Fruit fly (Drosophila melanogaster) whole organism, embryonic: Measurements from ENCODE around the gene CG31121.
A peak's percentile ranks its signal among the peaks of the same experiment; 100 is the strongest.

Experiments used
- Atf-2 ChIP-seq: fragments of 200-800 bp; sonication (Bioruptor generic); optimal IDR thresholded peaks from 2 replicates; lab custom pipeline; 2016; ENCODE audit warnings: missing biosample characterization, missing genetic modification characterization
- CG13287 ChIP-seq: fragments of 200-800 bp; sonication (Bioruptor generic); IDR thresholded peaks from 2 replicates; pipeline ENCODE4 v1.3.6; 2022; ENCODE audit warnings: missing biosample characterization, missing genetic modification characterization; ENCODE audit not compliant: partially characterized antibody
- CG15696 ChIP-seq: fragments of 200-800 bp; sonication (Bioruptor generic); optimal IDR thresholded peaks from 2 replicates; lab custom pipeline; 2019; ENCODE audit warnings: missing biosample characterization, mild to moderate bottlenecking, missing genetic modification characterization, moderate library complexity
- CG1603 ChIP-seq: fragments of 200-800 bp; sonication (Bioruptor generic); optimal IDR thresholded peaks from 2 replicates; lab custom pipeline; 2019; ENCODE audit warnings: missing biosample characterization, mild to moderate bottlenecking, missing genetic modification characterization, moderate library complexity
- CG17186 ChIP-seq: fragments of 200-800 bp; sonication (Bioruptor generic); optimal IDR thresholded peaks from 3 replicates; lab custom pipeline; 2017; ENCODE audit warnings: missing biosample characterization, missing genetic modification reagents, missing genetic modification characterization
- CG17612 ChIP-seq: fragments of 200-800 bp; sonication (Bioruptor generic); IDR thresholded peaks from 2 replicates; pipeline ENCODE4 v1.3.6; 2022; ENCODE audit warnings: missing biosample characterization, missing genetic modification characterization
- CG2120 ChIP-seq: fragments of 200-800 bp; sonication (Bioruptor generic); optimal IDR thresholded peaks from 3 replicates; lab custom pipeline; 2016; ENCODE audit warnings: missing biosample characterization, missing genetic modification characterization
- CG2202 ChIP-seq: fragments of 200-800 bp; sonication (Bioruptor generic); optimal IDR thresholded peaks from 2 replicates; lab custom pipeline; 2018; ENCODE audit warnings: missing biosample characterization, mild to moderate bottlenecking, missing genetic modification characterization
- CG2678 ChIP-seq: fragments of 200-800 bp; sonication (Bioruptor generic); optimal IDR thresholded peaks from 3 replicates; lab custom pipeline; 2019; ENCODE audit warnings: missing biosample characterization, mild to moderate bottlenecking, missing genetic modification characterization, moderate library complexity
- CG2889 ChIP-seq: fragments of 200-800 bp; sonication (Bioruptor generic); IDR thresholded peaks from 3 replicates; pipeline ENCODE4 v1.3.6; 2022; ENCODE audit warnings: missing biosample characterization, missing genetic modification characterization
- CG31224 ChIP-seq: fragments of 200-800 bp; sonication (Bioruptor generic); IDR thresholded peaks from 2 replicates; pipeline ENCODE4 v1.3.6; 2022; ENCODE audit warnings: missing biosample characterization, missing genetic modification characterization
- CG31365 ChIP-seq: fragments of 200-800 bp; sonication (Bioruptor generic); optimal IDR thresholded peaks from 2 replicates; lab custom pipeline; 2018; ENCODE audit warnings: missing biosample characterization, mild to moderate bottlenecking, missing genetic modification characterization
- CG34376 ChIP-seq: fragments of 200-800 bp; sonication (Bioruptor generic); optimal IDR thresholded peaks from 2 replicates; lab custom pipeline; 2018; ENCODE audit warnings: missing biosample characterization, mild to moderate bottlenecking, missing genetic modification characterization
- CG3726 ChIP-seq: fragments of 200-800 bp; sonication (Bioruptor generic); IDR thresholded peaks from 3 replicates; pipeline ENCODE4, ENCODE4 v1.3.6; 2022; ENCODE audit warnings: missing biosample characterization, missing genetic modification characterization
- CG8089 ChIP-seq: fragments of 200-800 bp; sonication (Bioruptor generic); optimal IDR thresholded peaks from 3 replicates; lab custom pipeline; 2016; ENCODE audit warnings: missing biosample characterization, missing genetic modification characterization
- CG8290 ChIP-seq, 3 experiments: fragments of 200-800 bp; sonication (Bioruptor generic); optimal IDR thresholded peaks; 2 replicates each; lab custom pipeline; 2016 to 2019; ENCODE audit warnings: missing biosample characterization in 3 of 3, missing genetic modification characterization in 3 of 3, mild to moderate bottlenecking in 2 of 3, moderate library complexity in 1 of 3
- CG8944 ChIP-seq: fragments of 200-800 bp; sonication (Bioruptor generic); optimal IDR thresholded peaks from 3 replicates; lab custom pipeline; 2016; ENCODE audit warnings: missing biosample characterization, missing genetic modification characterization
- CHES-1-like ChIP-seq: fragments of 200-800 bp; sonication (Bioruptor generic); optimal IDR thresholded peaks from 2 replicates; lab custom pipeline; 2016; ENCODE audit warnings: missing biosample characterization, missing genetic modification characterization
- D ChIP-seq, 2 experiments: fragments of 200-800 bp in 1 of 2; fragments of >200 bp in 1 of 2; sonication (Bioruptor generic) in 1 of 2; optimal IDR thresholded peaks; 2 replicates in 1 of 2; 3 replicates in 1 of 2; lab custom pipeline; 2017; ENCODE audit warnings: mild to moderate bottlenecking in 1 of 2, missing biosample characterization in 1 of 2, missing genetic modification characterization in 1 of 2, missing genetic modification reagents in 1 of 2
- Dp ChIP-seq: fragments of 200-800 bp; sonication (Bioruptor generic); optimal IDR thresholded peaks from 2 replicates; lab custom pipeline; 2018; ENCODE audit warnings: missing biosample characterization, mild to moderate bottlenecking, missing genetic modification characterization, moderate library complexity
- ERR ChIP-seq: fragments of 200-800 bp; sonication (Bioruptor generic); optimal IDR thresholded peaks from 2 replicates; lab custom pipeline; 2016; ENCODE audit warnings: missing biosample characterization, missing genetic modification characterization
- Ets65A ChIP-seq: fragments of 200-800 bp; sonication (Bioruptor generic); peaks from one replicate; lab custom pipeline; 2016; ENCODE audit warnings: missing biosample characterization, missing genetic modification characterization
- GATAe ChIP-seq: fragments of 200-800 bp; sonication (Bioruptor generic); conservative IDR thresholded peaks from 2 replicates; pipeline ENCODE4 v1.3.6; 2022; ENCODE audit warnings: missing biosample characterization, missing genetic modification characterization
- MTF-1 ChIP-seq: fragments of 200-800 bp; sonication (Bioruptor generic); optimal IDR thresholded peaks from 2 replicates; lab custom pipeline; 2018; ENCODE audit warnings: missing biosample characterization, mild to moderate bottlenecking, missing genetic modification characterization, borderline replicate concordance
- Neu2 ChIP-seq: fragments of 200-800 bp; sonication (Bioruptor generic); optimal IDR thresholded peaks from 3 replicates; lab custom pipeline; 2016; ENCODE audit warnings: missing biosample characterization, missing genetic modification characterization, borderline replicate concordance
- Optix ChIP-seq: fragments of 200-800 bp; sonication (Bioruptor generic); IDR thresholded peaks from 3 replicates; pipeline ENCODE4 v1.3.6; 2022; ENCODE audit warnings: missing biosample characterization, missing genetic modification characterization
- Poxn ChIP-seq: fragments of 200-800 bp; sonication (Bioruptor generic); IDR thresholded peaks from 2 replicates; pipeline ENCODE4 v1.3.6; 2022; ENCODE audit warnings: missing biosample characterization, missing genetic modification characterization
- Spps ChIP-seq: fragments of 200-800 bp; sonication (Bioruptor generic); optimal IDR thresholded peaks from 2 replicates; lab custom pipeline; 2018; ENCODE audit warnings: missing biosample characterization, mild to moderate bottlenecking, missing genetic modification characterization
- YL-1 ChIP-seq: fragments of 200-800 bp; sonication (Bioruptor generic); optimal IDR thresholded peaks from 3 replicates; lab custom pipeline; 2017; ENCODE audit warnings: missing biosample characterization, mild to moderate bottlenecking, missing genetic modification characterization
- ap ChIP-seq: fragments of 200-800 bp; sonication (Bioruptor generic); IDR thresholded peaks from 2 replicates; pipeline ENCODE4 v1.3.6; 2022; ENCODE audit warnings: missing biosample characterization, missing genetic modification characterization
- cwo ChIP-seq: fragments of 200-800 bp; sonication (Bioruptor generic); optimal IDR thresholded peaks from 3 replicates; lab custom pipeline; 2017; ENCODE audit warnings: missing biosample characterization, missing genetic modification characterization, mild to moderate bottlenecking, moderate library complexity, missing genetic modification reagents
- esg ChIP-seq: fragments of 200-800 bp; sonication (Bioruptor generic); conservative IDR thresholded peaks from 2 replicates; pipeline ENCODE4 v1.3.6; 2022; ENCODE audit warnings: missing biosample characterization, missing genetic modification characterization
- eve ChIP-seq, 2 experiments: fragments of >200 bp; optimal IDR thresholded peaks; 2 replicates each; lab custom pipeline; 2017; ENCODE audit warnings: missing biosample characterization in 2 of 2, missing genetic modification characterization in 2 of 2
- ewg ChIP-seq: fragments of 200-800 bp; sonication (Bioruptor generic); optimal IDR thresholded peaks from 3 replicates; lab custom pipeline; 2017; ENCODE audit warnings: mild to moderate bottlenecking, missing biosample characterization, missing genetic modification reagents, missing genetic modification characterization
- exex ChIP-seq: fragments of 200-800 bp; sonication (Bioruptor generic); optimal IDR thresholded peaks from 4 replicates; lab custom pipeline; 2018; ENCODE audit warnings: missing biosample characterization, mild to moderate bottlenecking, missing genetic modification characterization, moderate library complexity
- eyg ChIP-seq: fragments of 200-800 bp; sonication (Bioruptor generic); optimal IDR thresholded peaks from 3 replicates; lab custom pipeline; 2016; ENCODE audit warnings: missing biosample characterization, missing genetic modification characterization
- grn ChIP-seq: fragments of 200-800 bp; sonication (Bioruptor generic); optimal IDR thresholded peaks from 3 replicates; lab custom pipeline; 2017; ENCODE audit warnings: missing biosample characterization, missing genetic modification characterization
- klu ChIP-seq: fragments of 200-800 bp; sonication (Bioruptor generic); IDR thresholded peaks from 2 replicates; pipeline ENCODE4 v1.3.6; 2022; ENCODE audit warnings: missing biosample characterization, missing genetic modification characterization
- nom ChIP-seq: fragments of 200-800 bp; sonication (Bioruptor generic); optimal IDR thresholded peaks from 2 replicates; lab custom pipeline; 2017; ENCODE audit warnings: missing biosample characterization, missing genetic modification characterization, mild to moderate bottlenecking, moderate library complexity, missing genetic modification reagents
- org-1 ChIP-seq: fragments of 200-800 bp; sonication (Bioruptor generic); optimal IDR thresholded peaks from 2 replicates; lab custom pipeline; 2017; ENCODE audit warnings: missing biosample characterization, missing genetic modification characterization
- pho ChIP-seq: fragments of 200-800 bp; sonication (Bioruptor generic); optimal IDR thresholded peaks from 2 replicates; lab custom pipeline; 2016; ENCODE audit warnings: missing biosample characterization, missing genetic modification characterization
- phol ChIP-seq: fragments of 200-800 bp; sonication (Bioruptor generic); optimal IDR thresholded peaks from 3 replicates; lab custom pipeline; 2018; ENCODE audit warnings: missing biosample characterization, mild to moderate bottlenecking, missing genetic modification characterization, moderate library complexity
- row ChIP-seq: fragments of 200-800 bp; sonication (Bioruptor generic); IDR thresholded peaks from 3 replicates; pipeline ENCODE4 v1.3.6; 2022; ENCODE audit warnings: missing biosample characterization, missing genetic modification characterization
- salm ChIP-seq: fragments of 200-800 bp; sonication (Bioruptor generic); optimal IDR thresholded peaks from 2 replicates; lab custom pipeline; 2018; ENCODE audit warnings: missing biosample characterization, mild to moderate bottlenecking, missing genetic modification characterization
- slou ChIP-seq: fragments of 200-800 bp; sonication (Bioruptor generic); optimal IDR thresholded peaks from 3 replicates; lab custom pipeline; 2016; ENCODE audit warnings: missing biosample characterization, missing genetic modification characterization
- sob ChIP-seq: fragments of 200-800 bp; sonication (Bioruptor generic); IDR thresholded peaks from 2 replicates; pipeline ENCODE4 v1.3.6; 2022; ENCODE audit warnings: missing biosample characterization, missing genetic modification characterization
- sug ChIP-seq: fragments of 200-800 bp; optimal IDR thresholded peaks from 2 replicates; lab custom pipeline; 2019; ENCODE audit warnings: missing biosample characterization, mild to moderate bottlenecking, missing genetic modification characterization, moderate library complexity
- tin ChIP-seq: fragments of 200-800 bp; sonication (Bioruptor generic); optimal IDR thresholded peaks from 3 replicates; lab custom pipeline; 2016; ENCODE audit warnings: missing biosample characterization, missing genetic modification characterization

Gene CG31121

DNA sequence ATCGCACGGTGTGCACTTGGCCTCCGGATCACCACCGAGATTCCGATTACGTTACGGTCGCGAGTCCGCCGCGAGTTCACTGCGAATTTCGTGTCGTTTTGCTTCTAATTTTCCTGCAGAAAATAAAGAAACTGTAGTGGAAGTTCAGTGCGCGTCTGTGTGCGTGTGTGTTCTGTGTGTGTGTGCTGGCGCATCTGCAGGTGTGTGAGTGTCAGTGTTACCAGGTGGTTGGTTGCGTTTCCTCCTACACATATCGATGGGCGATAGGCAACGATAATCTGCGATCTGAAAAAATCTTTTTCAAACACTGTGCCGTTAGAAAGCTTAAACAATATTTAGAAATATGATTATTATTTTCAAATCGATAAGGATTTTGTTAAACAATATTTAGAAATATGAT is 43.6 kb upstream of the CG31121 start, which contains the start of gene Osbp (continued):
- TF ChIP-seq Neu2 (GFP tag; lab: Kevin White, UChicago), result no peak
- TF ChIP-seq GATAe (GFP tag; lab: Robert Waterston, UW), result no peak
- TF ChIP-seq tin (GFP tag; lab: Kevin White, UChicago), result no peak
- TF ChIP-seq CG2120, result no peak
- TF ChIP-seq Optix (GFP tag; lab: Robert Waterston, UW), result no peak
- TF ChIP-seq CG8089 (GFP tag; lab: Kevin White, UChicago), result no peak

DNA sequence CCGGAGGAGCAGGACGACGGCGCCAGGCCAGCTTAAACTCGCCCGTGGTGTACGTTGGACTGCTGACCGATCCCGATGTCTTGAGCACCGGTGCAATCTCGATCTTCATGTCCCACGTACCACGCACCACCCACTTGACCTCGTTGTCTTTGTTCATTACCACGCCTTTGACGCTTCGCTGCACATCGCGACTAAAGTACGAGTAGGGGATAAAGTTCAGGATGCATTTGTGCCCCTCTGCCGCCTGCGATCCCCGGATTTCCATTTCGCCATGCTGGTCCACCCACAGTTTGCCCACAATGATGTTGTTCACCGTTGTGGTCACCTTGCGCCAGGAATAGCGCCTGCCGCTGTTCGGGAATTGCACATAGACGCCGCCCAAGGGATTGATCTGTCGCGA is 41.4 kb upstream of the CG31121 start:
- TF ChIP-seq Ets65A (peak; percentile 54), nom (GFP tag; lab: Kevin White, UChicago) (peak; percentile 85), Atf-2 (GFP tag; lab: Kevin White, UChicago) (no peak)

DNA sequence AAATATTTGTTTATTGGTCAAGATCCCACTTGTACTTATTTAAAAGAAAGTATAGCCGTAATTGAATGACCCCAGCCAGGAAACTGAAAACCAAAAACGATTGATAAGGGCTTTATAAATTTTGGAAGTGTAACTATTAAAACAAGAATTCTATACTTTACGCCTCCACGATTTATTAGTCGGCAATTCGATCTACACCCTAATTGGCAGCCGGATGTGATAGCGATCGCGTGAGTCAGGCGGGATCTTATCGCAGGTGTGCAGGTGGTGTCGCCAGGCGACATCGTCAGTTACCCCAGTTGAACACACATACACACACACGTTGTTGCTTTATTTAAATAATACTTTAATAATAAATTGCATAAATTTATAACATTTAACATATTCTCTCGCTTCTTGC is 40.1 kb upstream of the CG31121 start:
- TF ChIP-seq ap (GFP tag; lab: Robert Waterston, UW) (no peak), exex (peak; percentile 73), CG3726 (GFP tag; lab: Robert Waterston, UW) (no peak), Atf-2 (GFP tag; lab: Kevin White, UChicago) (no peak), pho (GFP tag; lab: Kevin White, UChicago) (no peak), Dp (no peak), sug (tag; lab: Kevin White, UChicago) (peak; percentile 28), cwo (GFP tag; lab: Kevin White, UChicago) (peak; percentile 22), ERR (GFP tag; lab: Kevin White, UChicago) (no peak), YL-1 (GFP tag; lab: Kevin White, UChicago) (no peak), klu (GFP tag; lab: Robert Waterston, UW) (no peak), Poxn (no peak), org-1 (GFP tag; lab: Kevin White, UChicago) (no peak), CG34376 (GFP tag; lab: Kevin White, UChicago) (peak; percentile 13), CHES-1-like (GFP tag; lab: Kevin White, UChicago) (no peak), D (optimal IDR thresholded peaks at IDR 0.05; lab: Kevin White, UChicago) (no peak), D (GFP tag; optimal IDR thresholded peaks at IDR 0.05; lab: Kevin White, UChicago) (no peak), phol (tag; lab: Kevin White, UChicago) (no peak), grn (peak; percentile 59), slou (GFP tag; lab: Kevin White, UChicago) (no peak), CG31365 (tag; lab: Kevin White, UChicago) (no peak), salm (tag; lab: Kevin White, UChicago) (no peak), CG8944 (GFP tag; lab: Kevin White, UChicago) (no peak), CG8290 (GFP tag; optimal IDR thresholded peaks at IDR 0.05; lab: Kevin White, UChicago) (no peak), CG8290 (tag; optimal IDR thresholded peaks at IDR 0.05; lab: Kevin White, UChicago) (no peak), CG17612 (GFP tag; lab: Robert Waterston, UW) (no peak), CG2202 (no peak), CG17186 (GFP tag; lab: Kevin White, UChicago) (no peak)

DNA sequence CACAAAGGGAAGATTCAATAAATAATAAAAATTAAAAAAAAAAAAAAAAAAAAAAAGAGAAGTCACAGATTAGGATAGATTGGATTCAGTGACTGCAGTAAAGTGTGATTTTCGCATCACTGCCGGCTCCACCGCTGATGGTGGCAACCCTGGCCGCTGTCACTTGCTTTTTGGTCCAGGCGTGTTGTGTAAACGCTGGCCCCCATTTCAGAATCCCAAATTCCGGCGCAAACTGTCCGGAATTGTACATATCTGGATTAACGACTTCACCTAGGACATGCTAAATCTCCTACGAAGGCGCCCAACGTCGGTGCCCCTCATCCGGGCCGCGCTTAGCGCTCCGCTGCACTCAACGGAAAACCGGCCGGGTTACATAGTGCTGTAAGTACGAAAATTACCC is 37.5 kb upstream of the CG31121 start, which contains the start of gene CG11771:
Gene CG11771, plus strand, starts transcription at position 155 of the 400 bp plus-strand sequence.
- TF ChIP-seq CG13287 (GFP tag; lab: Robert Waterston, UW) (no peak), CG2678 (tag; lab: Kevin White, UChicago) (no peak), esg (GFP tag; lab: Robert Waterston, UW) (no peak), CG31224 (no peak), CG1603 (tag; lab: Kevin White, UChicago) (no peak), MTF-1 (GFP tag; lab: Kevin White, UChicago) (no peak), eyg (GFP tag; lab: Kevin White, UChicago) (no peak), Spps (no peak), row (peak; percentile 50; the same call in 2 of the 3 replicates), CG15696 (tag; lab: Kevin White, UChicago) (no peak), sob (GFP tag; lab: Robert Waterston, UW) (no peak), CG2889 (no peak), eve (GFP tag; optimal IDR thresholded peaks at IDR 0.05; lab: Kevin White, UChicago) (no peak), ewg (GFP tag; lab: Kevin White, UChicago) (no peak)
